Worm (Caenorhabditis elegans): ENCODE data around the gene C24H10.3.

C24H10.3 gene

ce11 chrX:5085465-5085864, 24.6 kb downstream of the C24H10.3 start (continued):
- peak; percentile 94 for TF ChIP-seq mep-1 (tag; optimal IDR thresholded peaks at IDR 0.05)
- TF ChIP-seq nhr-111 (GFP tag; optimal IDR thresholded peaks at IDR 0.05), result peak; percentile 91
- TF ChIP-seq ztf-11 (tag; optimal IDR thresholded peaks at IDR 0.05), result no peak
- TF ChIP-seq D1046.2 (GFP tag; IDR thresholded peaks at IDR 0.05), result peak; percentile 86
- TF ChIP-seq nhr-28 (tag; optimal IDR thresholded peaks at IDR 0.05), result peak; percentile 74
- no peak for TF ChIP-seq ceh-28 (tag; optimal IDR thresholded peaks at IDR 0.05)
- TF ChIP-seq nhr-41 (GFP tag; IDR thresholded peaks at IDR 0.05), result peak; percentile 64; the same call in 1 of the 2 replicates

ce11 chrX:5086212-5086611, 25.4 kb downstream of the C24H10.3 start:
- no peak for TF ChIP-seq nhr-25 (tag; optimal IDR thresholded peaks at IDR 0.05; ENCODE audit: borderline replicate concordance, insufficient read depth)
- no peak for TF ChIP-seq lin-38 (GFP tag; IDR thresholded peaks at IDR 0.05)
- peak in 1 of 2 experiments; percentile 35 for TF ChIP-seq unc-62 (GFP tag; optimal IDR thresholded peaks at IDR 0.05 in 1 of 2)
- no peak for TF ChIP-seq unc-62 (tag; optimal IDR thresholded peaks at IDR 0.05)
- no peak for TF ChIP-seq daf-12 (tag; optimal IDR thresholded peaks at IDR 0.05)
- no peak for TF ChIP-seq nhr-102 (tag; optimal IDR thresholded peaks at IDR 0.05)
- TF ChIP-seq madf-5 (GFP tag; IDR thresholded peaks at IDR 0.05), result no peak
- TF ChIP-seq dve-1 (tag; optimal IDR thresholded peaks at IDR 0.05; ENCODE audit: insufficient read depth), result peak; percentile 28
- TF ChIP-seq nhr-76 (tag; optimal IDR thresholded peaks at IDR 0.05), result no peak
- TF ChIP-seq lsy-2 (tag; optimal IDR thresholded peaks at IDR 0.05), result peak in 1 of 2 experiments; percentile 27
- TF ChIP-seq hlh-30 (tag; optimal IDR thresholded peaks at IDR 0.05; ENCODE audit: insufficient read depth), result peak; percentile 12
- no peak for TF ChIP-seq ceh-28 (tag; optimal IDR thresholded peaks at IDR 0.05)
- no peak for TF ChIP-seq mxl-2 (GFP tag; conservative IDR thresholded peaks at IDR 0.05)
- no peak for TF ChIP-seq ZK546.5 (tag; optimal IDR thresholded peaks at IDR 0.05)
- TF ChIP-seq mep-1 (tag; optimal IDR thresholded peaks at IDR 0.05), result peak; percentile 24
- no peak for TF ChIP-seq nhr-11 (tag; optimal IDR thresholded peaks at IDR 0.05)
- no peak for TF ChIP-seq lin-15B (tag; optimal IDR thresholded peaks at IDR 0.05)
- TF ChIP-seq daf-16 (GFP tag; optimal IDR thresholded peaks at IDR 0.05), result peak in 1 of 2 experiments; percentile 23
- TF ChIP-seq daf-16 (tag; optimal IDR thresholded peaks at IDR 0.05), result peak; percentile 94

ce11 chrX:5087366-5087891, 26.6 kb downstream of the C24H10.3 start, which contains the start of gene pnk-4:
TSS of gene pnk-4 (plus strand) at chrX:5087841.
- TF ChIP-seq dmd-6 (GFP tag; IDR thresholded peaks at IDR 0.05) (0 out of 2 replicates have a peak, but pooled peaks have one; percentile 7), aha-1 (tag) (peak; percentile 95), Y5F2A.4 (GFP tag; optimal IDR thresholded peaks at IDR 0.05) (no peak), zip-2 (tag; optimal IDR thresholded peaks at IDR 0.05) (no peak), nhr-25 (tag; optimal IDR thresholded peaks at IDR 0.05; ENCODE audit: borderline replicate concordance, insufficient read depth) (no peak), hlh-30 (tag; optimal IDR thresholded peaks at IDR 0.05; ENCODE audit: insufficient read depth) (no peak), dve-1 (tag; optimal IDR thresholded peaks at IDR 0.05; ENCODE audit: insufficient read depth) (peak; percentile 18), hlh-11 (tag; optimal IDR thresholded peaks at IDR 0.05) (peak; percentile 1), ceh-82 (tag; optimal IDR thresholded peaks at IDR 0.05) (no peak), unc-39 (tag; optimal IDR thresholded peaks at IDR 0.05) (no peak), duxl-1 (tag; optimal IDR thresholded peaks at IDR 0.05; ENCODE audit: poor library complexity) (no peak), dpl-1 (GFP tag; optimal IDR thresholded peaks at IDR 0.05) (no peak), lin-29 (GFP tag; IDR thresholded peaks at IDR 0.05) (no peak)

ce11 chrX:5093997-5094396, 33.1 kb downstream of the C24H10.3 start:
- TF ChIP-seq dmd-6 (GFP tag; IDR thresholded peaks at IDR 0.05) (peak; percentile 50), madf-9 (GFP tag; conservative IDR thresholded peaks at IDR 0.05) (no peak)
